Worm (Caenorhabditis elegans): Measurements from ENCODE around the gene thn-1.

ce11 chrIV:12385061-12385460 lies 5.2 kb downstream of the thn-1 start, which contains the start of gene F28D1.6:
- no peak for TF ChIP-seq bed-3 (GFP tag; optimal IDR thresholded peaks at IDR 0.05)
- TF ChIP-seq mab-5 (tag; optimal IDR thresholded peaks at IDR 0.05), result no peak
- no peak for TF ChIP-seq nhr-2 (tag; optimal IDR thresholded peaks at IDR 0.05)
- TF ChIP-seq nhr-76 (tag; optimal IDR thresholded peaks at IDR 0.05), result no peak
- TF ChIP-seq snpc-4 (tag; optimal IDR thresholded peaks at IDR 0.05), result no peak
- no peak for TF ChIP-seq ztf-11 (tag; optimal IDR thresholded peaks at IDR 0.05)
- TF ChIP-seq ces-1 (GFP tag; optimal IDR thresholded peaks at IDR 0.05), result no peak
- TF ChIP-seq lin-13 (tag; optimal IDR thresholded peaks at IDR 0.05), result no peak
- TF ChIP-seq elt-3 (tag; optimal IDR thresholded peaks at IDR 0.05), result no peak
- no peak for TF ChIP-seq nhr-237 (tag; optimal IDR thresholded peaks at IDR 0.05)
- no peak for TF ChIP-seq drap-1 (GFP tag; optimal IDR thresholded peaks at IDR 0.05)
- TF ChIP-seq unc-62 (GFP tag; optimal IDR thresholded peaks at IDR 0.05), result no peak
